Worm (Caenorhabditis elegans) whole organism, late embryonic: ENCODE data around the gene nex-4.
A peak's percentile ranks its signal among the peaks of the same experiment; 100 is the strongest.

ENCODE experiments used
- C38D4.7 ChIP-seq: fragments of 200-800 bp; sonication (Bioruptor generic); optimal IDR thresholded peaks from 2 replicates; lab custom pipeline; 2018; ENCODE audit warnings: mild to moderate bottlenecking, missing genetic modification characterization, moderate library complexity, missing compliant biosample characterization
- K09A11.1 ChIP-seq: sonication (generic microtip); optimal IDR thresholded peaks from 2 replicates; lab custom pipeline; 2017; ENCODE audit warnings: antibody characterized with exemption, mild to moderate bottlenecking, missing genetic modification characterization, missing compliant biosample characterization; ENCODE audit not compliant: insufficient read depth
- T23F11.4 ChIP-seq: fragments of 200-800 bp; sonication (Bioruptor generic); optimal IDR thresholded peaks from 2 replicates; lab custom pipeline; 2018; ENCODE audit warnings: mild to moderate bottlenecking, missing genetic modification characterization, missing compliant biosample characterization
- Y22D7AL.16 ChIP-seq: sonication (generic microtip); optimal IDR thresholded peaks from 2 replicates; lab custom pipeline; 2016; ENCODE audit warnings: missing genetic modification characterization, missing compliant biosample characterization
- ama-1 ChIP-seq: fragments of 150-350 bp; optimal IDR thresholded peaks from 2 replicates; lab custom pipeline; 2014
- ceh-14 ChIP-seq: sonication (generic microtip); optimal IDR thresholded peaks from 2 replicates; lab custom pipeline; 2016; ENCODE audit warnings: missing genotype, missing genetic modification characterization, missing compliant biosample characterization
- ceh-19 ChIP-seq: fragments of 200-800 bp; sonication (Bioruptor generic); optimal IDR thresholded peaks from 2 replicates; lab custom pipeline; 2018; ENCODE audit warnings: mild to moderate bottlenecking, missing genetic modification characterization, missing compliant biosample characterization
- ceh-2 ChIP-seq: sonication (generic microtip); optimal IDR thresholded peaks from 2 replicates; lab custom pipeline; 2016; ENCODE audit warnings: missing genotype, missing genetic modification characterization, missing compliant biosample characterization
- ceh-22 ChIP-seq: sonication (generic microtip); optimal IDR thresholded peaks from 2 replicates; lab custom pipeline; 2017; ENCODE audit warnings: missing biosample characterization, missing genetic modification characterization
- ceh-31 ChIP-seq: sonication (generic microtip); optimal IDR thresholded peaks from 2 replicates; lab custom pipeline; 2016; ENCODE audit warnings: missing genetic modification characterization, missing compliant biosample characterization
- ceh-34 ChIP-seq: sonication (generic microtip); optimal IDR thresholded peaks from 2 replicates; lab custom pipeline; 2016; ENCODE audit warnings: mild to moderate bottlenecking, missing genetic modification characterization, missing compliant biosample characterization
- ceh-6 ChIP-seq: fragments of 200-800 bp; sonication (Bioruptor generic); optimal IDR thresholded peaks from 2 replicates; lab custom pipeline; 2018; ENCODE audit warnings: mild to moderate bottlenecking, missing genetic modification characterization, missing compliant biosample characterization
- dmd-4 ChIP-seq: sonication (generic microtip); optimal IDR thresholded peaks from 2 replicates; lab custom pipeline; 2016; ENCODE audit warnings: borderline replicate concordance, missing genetic modification characterization, missing compliant biosample characterization
- elt-4 ChIP-seq: sonication (generic microtip); optimal IDR thresholded peaks from 2 replicates; lab custom pipeline; 2016; ENCODE audit warnings: missing genetic modification characterization, missing compliant biosample characterization
- fax-1 ChIP-seq: sonication (generic microtip); optimal IDR thresholded peaks from 2 replicates; lab custom pipeline; 2016; ENCODE audit warnings: missing genotype, missing genetic modification characterization, missing compliant biosample characterization
- fkh-10 ChIP-seq: fragments of 150-350 bp; optimal IDR thresholded peaks from 2 replicates; lab custom pipeline; 2014; ENCODE audit warnings: missing biosample characterization, missing genetic modification reagents, missing genetic modification characterization
- fkh-6 ChIP-seq: sonication (generic microtip); optimal IDR thresholded peaks from 2 replicates; lab custom pipeline; 2016; ENCODE audit warnings: missing genetic modification characterization, missing compliant biosample characterization
- hlh-13 ChIP-seq: fragments of 200-800 bp; sonication (Bioruptor generic); optimal IDR thresholded peaks from 2 replicates; lab custom pipeline; 2018; ENCODE audit warnings: mild to moderate bottlenecking, missing genetic modification characterization, missing compliant biosample characterization
- hlh-15 ChIP-seq: sonication (generic microtip); optimal IDR thresholded peaks from 2 replicates; lab custom pipeline; 2016; ENCODE audit warnings: missing genetic modification characterization, missing compliant biosample characterization
- hlh-30 ChIP-seq: sonication (generic microtip); optimal IDR thresholded peaks from 2 replicates; lab custom pipeline; 2017; ENCODE audit warnings: antibody characterized with exemption, missing genetic modification characterization, missing compliant biosample characterization; ENCODE audit not compliant: insufficient read depth
- hlh-6 ChIP-seq: sonication (generic microtip); optimal IDR thresholded peaks from 2 replicates; lab custom pipeline; 2016; ENCODE audit warnings: missing genotype, missing genetic modification characterization, missing compliant biosample characterization
- hlh-8 ChIP-seq: sonication (generic microtip); optimal IDR thresholded peaks from 2 replicates; lab custom pipeline; 2016; ENCODE audit warnings: missing genotype, missing genetic modification characterization, missing compliant biosample characterization
- lin-11 ChIP-seq: fragments of 200-800 bp; sonication (Bioruptor generic); optimal IDR thresholded peaks from 2 replicates; lab custom pipeline; 2018; ENCODE audit warnings: mild to moderate bottlenecking, missing genetic modification characterization, missing compliant biosample characterization
- mec-3 ChIP-seq: sonication (generic microtip); optimal IDR thresholded peaks from 2 replicates; lab custom pipeline; 2016; ENCODE audit warnings: borderline replicate concordance, missing genetic modification characterization, missing compliant biosample characterization
- pag-3 ChIP-seq: sonication (generic microtip); optimal IDR thresholded peaks from 2 replicates; lab custom pipeline; 2016; ENCODE audit warnings: missing compliant biosample characterization, missing genetic modification characterization, borderline replicate concordance
- pat-9 ChIP-seq: fragments of 200-800 bp; sonication (Bioruptor generic); optimal IDR thresholded peaks from 2 replicates; lab custom pipeline; 2018; ENCODE audit warnings: mild to moderate bottlenecking, missing genetic modification characterization, moderate library complexity, missing compliant biosample characterization
- pha-2 ChIP-seq: sonication (generic microtip); optimal IDR thresholded peaks from 2 replicates; lab custom pipeline; 2017; ENCODE audit warnings: mild to moderate bottlenecking, missing genetic modification characterization, missing compliant biosample characterization
- pha-4 ChIP-seq: fragments of 150-350 bp; optimal IDR thresholded peaks from 2 replicates; lab custom pipeline; 2018; ENCODE audit warnings: missing biosample characterization, missing genetic modification reagents, missing genetic modification characterization
- pqm-1 ChIP-seq: sonication (generic microtip); optimal IDR thresholded peaks from 2 replicates; lab custom pipeline; 2016; ENCODE audit warnings: missing genetic modification characterization, missing compliant biosample characterization
- pros-1 ChIP-seq: fragments of 150-350 bp; optimal IDR thresholded peaks from 2 replicates; lab custom pipeline; 2014; ENCODE audit warnings: missing biosample characterization, missing genetic modification reagents, missing genetic modification characterization
- sdc-2 ChIP-seq: sonication (generic microtip); optimal IDR thresholded peaks from 2 replicates; lab custom pipeline; 2016; ENCODE audit warnings: missing genotype, missing genetic modification characterization, missing compliant biosample characterization
- sox-4 ChIP-seq: sonication (generic microtip); optimal IDR thresholded peaks from 2 replicates; lab custom pipeline; 2017; ENCODE audit warnings: mild to moderate bottlenecking, missing genetic modification characterization, inconsistent platforms, missing compliant biosample characterization
- tbx-2 ChIP-seq: sonication (generic microtip); optimal IDR thresholded peaks from 2 replicates; lab custom pipeline; 2016; ENCODE audit warnings: missing genetic modification characterization, missing compliant biosample characterization
- tbx-7 ChIP-seq: sonication (generic microtip); optimal IDR thresholded peaks from 2 replicates; lab custom pipeline; 2016; ENCODE audit warnings: missing genotype, missing genetic modification characterization, missing compliant biosample characterization
- unc-3 ChIP-seq, 2 experiments: fragments of 200-800 bp in 1 of 2; sonication (Bioruptor generic) in 1 of 2; sonication (generic microtip) in 1 of 2; conservative IDR thresholded peaks in 1 of 2; optimal IDR thresholded peaks in 1 of 2; 2 replicates each; pipeline versions ENCODE4 v1.3.6 to Lab custom; 2016 to 2022; ENCODE audit warnings: missing compliant biosample characterization in 2 of 2, missing genetic modification characterization in 2 of 2, missing genetic modification reagents in 1 of 2
- unc-42 ChIP-seq: sonication (generic microtip); optimal IDR thresholded peaks from 2 replicates; lab custom pipeline; 2016; ENCODE audit warnings: missing genotype, missing genetic modification characterization, missing compliant biosample characterization
- unc-55 ChIP-seq: sonication (generic microtip); optimal IDR thresholded peaks from 2 replicates; lab custom pipeline; 2017; ENCODE audit warnings: missing biosample characterization, missing genetic modification reagents, missing genetic modification characterization

The nex-4 gene

ce11 chrV:4841179-4841578 is 10.1 kb upstream of the nex-4 start, which contains the start of gene cwp-1:
Gene cwp-1, minus strand, starts transcription at chrV:4841279.
- no peak for TF ChIP-seq ceh-31 (tag; lab: Kevin White, UChicago)
- TF ChIP-seq unc-42 (tag; lab: Kevin White, UChicago): no peak

- TF ChIP-seq ceh-19 (no peak), fax-1 (tag; lab: Kevin White, UChicago) (no peak), pat-9 (tag; lab: Kevin White, UChicago) (no peak), C38D4.7 (GFP tag; lab: Kevin White, UChicago) (no peak), tbx-2 (tag; lab: Kevin White, UChicago) (no peak), tbx-7 (tag; lab: Kevin White, UChicago) (no peak), fkh-6 (tag; lab: Kevin White, UChicago) (no peak), pha-4 (no peak), T23F11.4 (GFP tag; lab: Kevin White, UChicago) (no peak), pag-3 (no peak)
- TF ChIP-seq, all 69 proteins: peak for 0
These were observed 8.7 kb upstream of the nex-4 start, which contains the start of the genes cwp-2 and cwp-3 for ce11 chrV:4842544-4842943. Gene cwp-2, minus strand, starts transcription at chrV:4842644. Gene cwp-3, plus strand, starts transcription at chrV:4842836.

ce11 chrV:4844591-4844990 is 6.6 kb upstream of the nex-4 start, which contains the start of gene abhd-5.2:
Gene abhd-5.2, plus strand, starts transcription at chrV:4844685.
- TF ChIP-seq hlh-6 (tag; lab: Kevin White, UChicago): no peak
- TF ChIP-seq unc-55 (GFP tag; lab: Kevin White, UChicago): peak; percentile 51
- peak; percentile 89 for TF ChIP-seq hlh-30 (tag; lab: Kevin White, UChicago)

ce11 chrV:4846507-4846906 is 4.7 kb upstream of the nex-4 start:
- TF ChIP-seq ama-1 (lab: Kevin White, UChicago) (no peak), K09A11.1 (no peak), dmd-4 (tag; lab: Kevin White, UChicago) (no peak)

ce11 chrV:4847424-4847823 is 3.8 kb upstream of the nex-4 start, which contains the start of gene abhd-5.1:
Gene abhd-5.1, plus strand, starts transcription at chrV:4847653.
- TF ChIP-seq ceh-2 (tag; lab: Kevin White, UChicago): no peak
- TF ChIP-seq sox-4 (tag; lab: Kevin White, UChicago): no peak
- TF ChIP-seq pros-1 (tag; lab: Kevin White, UChicago): no peak
- TF ChIP-seq ceh-34: no peak
- TF ChIP-seq C38D4.7 (GFP tag; lab: Kevin White, UChicago): no peak
- no peak for TF ChIP-seq mec-3 (tag; lab: Kevin White, UChicago)
- TF ChIP-seq ceh-22 (tag; lab: Kevin White, UChicago): no peak
- no peak for TF ChIP-seq hlh-30 (tag; lab: Kevin White, UChicago)
- TF ChIP-seq unc-3 (GFP tag; conservative IDR thresholded peaks at IDR 0.05; lab: Robert Waterston, UW): no peak
- TF ChIP-seq unc-3 (tag; optimal IDR thresholded peaks at IDR 0.05; lab: Kevin White, UChicago): no peak
- TF ChIP-seq ceh-14 (tag; lab: Kevin White, UChicago): no peak
- no peak for TF ChIP-seq hlh-13 (GFP tag; lab: Kevin White, UChicago)
- no peak for TF ChIP-seq sdc-2 (tag; lab: Kevin White, UChicago)
- TF ChIP-seq hlh-8 (tag; lab: Kevin White, UChicago): no peak
- TF ChIP-seq ceh-6 (GFP tag; lab: Kevin White, UChicago): no peak
- TF ChIP-seq elt-4 (tag; lab: Kevin White, UChicago): no peak

- TF ChIP-seq ceh-6 (GFP tag; lab: Kevin White, UChicago) (no peak), ceh-19 (no peak), fkh-10 (no peak), hlh-15 (no peak), pqm-1 (tag; lab: Kevin White, UChicago) (no peak), ceh-22 (tag; lab: Kevin White, UChicago) (no peak), pha-4 (no peak), pros-1 (tag; lab: Kevin White, UChicago) (no peak), pha-2 (tag; lab: Kevin White, UChicago) (no peak), K09A11.1 (no peak), lin-11 (tag; lab: Kevin White, UChicago) (no peak), Y22D7AL.16 (tag; lab: Kevin White, UChicago) (no peak), pag-3 (no peak), hlh-6 (tag; lab: Kevin White, UChicago) (no peak)
These were observed 792 bp upstream of the nex-4 start for ce11 chrV:4850446-4850845.
